Fruit fly (Drosophila melanogaster): ENCODE results near the gene CG45690.

Gene CG45690

dm6 chr2L:10654520-10654919, 3.6 kb upstream of the CG45690 start:
- no peak for TF ChIP-seq CG4318 (GFP tag; optimal IDR thresholded peaks at IDR 0.05)
- no peak for TF ChIP-seq vri (GFP tag; optimal IDR thresholded peaks at IDR 0.05)
- TF ChIP-seq fd85E (GFP tag; optimal IDR thresholded peaks at IDR 0.05) = no peak
- no peak for TF ChIP-seq Blimp-1 (GFP tag; optimal IDR thresholded peaks at IDR 0.05)
- TF ChIP-seq CG1621 (tag; optimal IDR thresholded peaks at IDR 0.05) = no peak
- no peak for TF ChIP-seq CG10669 (GFP tag; optimal IDR thresholded peaks at IDR 0.05)
- TF ChIP-seq CG7368 (GFP tag; optimal IDR thresholded peaks at IDR 0.05) = no peak
- TF ChIP-seq esn (GFP tag; optimal IDR thresholded peaks at IDR 0.05) = no peak
- TF ChIP-seq Hr4 (GFP tag; optimal IDR thresholded peaks at IDR 0.05) = no peak
- no peak for TF ChIP-seq pdm3 (GFP tag; optimal IDR thresholded peaks at IDR 0.05)
- TF ChIP-seq net (GFP tag; optimal IDR thresholded peaks at IDR 0.05) = no peak
- TF ChIP-seq achi (GFP tag; optimal IDR thresholded peaks at IDR 0.05) = no peak

dm6 chr2L:10661490-10662240, 3.6 kb downstream of the CG45690 start, which contains the start of gene CG31871:
TSS of gene CG31871 (plus strand) at chr2L:10662081.
- TF ChIP-seq CG32006 (GFP tag; optimal IDR thresholded peaks at IDR 0.05) = peak; percentile 94
- peak; percentile 73 for TF ChIP-seq CG3032 (tag; optimal IDR thresholded peaks at IDR 0.05)
- TF ChIP-seq CG8632 (GFP tag; optimal IDR thresholded peaks at IDR 0.05) = peak; percentile 41
- peak; percentile 50 for TF ChIP-seq Eip75B (GFP tag; optimal IDR thresholded peaks at IDR 0.05)
- TF ChIP-seq topi (GFP tag; optimal IDR thresholded peaks at IDR 0.05) = no peak
- no peak for TF ChIP-seq Hr39 (GFP tag; optimal IDR thresholded peaks at IDR 0.05)
- peak; percentile 72 for TF ChIP-seq OdsH (GFP tag; optimal IDR thresholded peaks at IDR 0.05)
- no peak for TF ChIP-seq Sox102F (GFP tag; optimal IDR thresholded peaks at IDR 0.05)
- TF ChIP-seq CG31627 (GFP tag; optimal IDR thresholded peaks at IDR 0.05) = no peak
- TF ChIP-seq dsx (GFP tag; optimal IDR thresholded peaks at IDR 0.05; ENCODE audit: poor library complexity, severe bottlenecking) = peak; percentile 58
- peak; percentile 18 for TF ChIP-seq fd59A (GFP tag; optimal IDR thresholded peaks at IDR 0.05)
- no peak for TF ChIP-seq vri (GFP tag; optimal IDR thresholded peaks at IDR 0.05)
- no peak for TF ChIP-seq CG8319 (GFP tag; optimal IDR thresholded peaks at IDR 0.05)
- no peak for TF ChIP-seq Ets21C (GFP tag; optimal IDR thresholded peaks at IDR 0.05)
- TF ChIP-seq salr (GFP tag; optimal IDR thresholded peaks at IDR 0.05) = peak in 1 of 2 experiments; percentile 89
- peak; percentile 61 for TF ChIP-seq pdm3 (GFP tag; optimal IDR thresholded peaks at IDR 0.05)
- TF ChIP-seq Sox15 (GFP tag; optimal IDR thresholded peaks at IDR 0.05) = no peak
- TF ChIP-seq CG10631 (GFP tag; optimal IDR thresholded peaks at IDR 0.05) = peak; percentile 77
- TF ChIP-seq CG6808 (GFP tag; optimal IDR thresholded peaks at IDR 0.05) = peak; percentile 31
- TF ChIP-seq CG6276 (GFP tag; optimal IDR thresholded peaks at IDR 0.05) = peak; percentile 91
- TF ChIP-seq net (GFP tag; optimal IDR thresholded peaks at IDR 0.05) = peak; percentile 76
- peak; percentile 50 for TF ChIP-seq CG7368 (GFP tag; optimal IDR thresholded peaks at IDR 0.05)
- TF ChIP-seq CG8119 (GFP tag; IDR thresholded peaks at IDR 0.05) = peak; percentile 96
- peak; percentile 25 for TF ChIP-seq CG6792 (GFP tag; optimal IDR thresholded peaks at IDR 0.05)
- peak; percentile 40 for TF ChIP-seq svp (GFP tag)
- TF ChIP-seq Smox (GFP tag; optimal IDR thresholded peaks at IDR 0.05) = no peak
- TF ChIP-seq fd85E (GFP tag; optimal IDR thresholded peaks at IDR 0.05) = no peak
- TF ChIP-seq spab (GFP tag; optimal IDR thresholded peaks at IDR 0.05) = peak; percentile 61
- peak; percentile 69 for TF ChIP-seq acj6 (GFP tag; optimal IDR thresholded peaks at IDR 0.05)
- peak; percentile 63 for TF ChIP-seq dac (GFP tag; optimal IDR thresholded peaks at IDR 0.05)
- peak; percentile 47 for TF ChIP-seq CG10669 (GFP tag; optimal IDR thresholded peaks at IDR 0.05)
- TF ChIP-seq eg (GFP tag; IDR thresholded peaks at IDR 0.05) = peak; percentile 93
- TF ChIP-seq Ets96B (tag; optimal IDR thresholded peaks at IDR 0.05) = peak; percentile 76
- peak; percentile 93 for TF ChIP-seq CG15336 (GFP tag; IDR thresholded peaks at IDR 0.05)
- TF ChIP-seq ss (GFP tag; optimal IDR thresholded peaks at IDR 0.05) = peak; percentile 9 to 39
- peak; percentile 89 for TF ChIP-seq Lpt (GFP tag; optimal IDR thresholded peaks at IDR 0.05)
- TF ChIP-seq CG11762 (GFP tag; optimal IDR thresholded peaks at IDR 0.05; ENCODE audit: insufficient read depth) = peak; percentile 42
- peak; percentile 70 for TF ChIP-seq CG11294 (GFP tag; IDR thresholded peaks at IDR 0.05)
- TF ChIP-seq CG6163 (GFP tag; IDR thresholded peaks at IDR 0.05) = peak; percentile 70
- TF ChIP-seq fkh (GFP tag; optimal IDR thresholded peaks at IDR 0.05) = peak; percentile 28
- peak; percentile 29 for TF ChIP-seq Blimp-1 (GFP tag; optimal IDR thresholded peaks at IDR 0.05)
- TF ChIP-seq Met (GFP tag; optimal IDR thresholded peaks at IDR 0.05) = peak; percentile 8
- peak; percentile 82 for TF ChIP-seq Hr4 (GFP tag; optimal IDR thresholded peaks at IDR 0.05)
